Worm (Caenorhabditis elegans) whole organism, L4 larva: Measurements from ENCODE around the gene mthf-1.

ENCODE experiments used
- D1046.2 ChIP-seq: fragments of 200-800 bp; sonication (Bioruptor generic); IDR thresholded peaks from 2 replicates; pipeline ENCODE4 v1.3.6; 2022; ENCODE audit warnings: missing genetic modification characterization, missing compliant biosample characterization
- F10B5.3 ChIP-seq: sonication (generic microtip); optimal IDR thresholded peaks from 2 replicates; lab custom pipeline; 2016; ENCODE audit warnings: mild to moderate bottlenecking, missing genetic modification characterization, missing compliant biosample characterization
- F37D6.2 ChIP-seq: sonication (generic microtip); optimal IDR thresholded peaks from 2 replicates; lab custom pipeline; 2016; ENCODE audit warnings: mild to moderate bottlenecking, missing genetic modification characterization, missing compliant biosample characterization
- T20F7.1 ChIP-seq: fragments of 200-800 bp; sonication (Bioruptor generic); optimal IDR thresholded peaks from 2 replicates; lab custom pipeline; 2018; ENCODE audit warnings: mild to moderate bottlenecking, missing genetic modification characterization, missing compliant biosample characterization
- T26A8.4 ChIP-seq: fragments of 200-800 bp; sonication (Bioruptor generic); IDR thresholded peaks from 2 replicates; pipeline ENCODE4 v1.3.6; 2022; ENCODE audit warnings: missing genetic modification characterization, missing compliant biosample characterization
- Y5F2A.4 ChIP-seq: fragments of 200-800 bp; sonication (Bioruptor generic); optimal IDR thresholded peaks from 2 replicates; lab custom pipeline; 2018; ENCODE audit warnings: mild to moderate bottlenecking, missing genetic modification characterization, missing compliant biosample characterization
- aha-1 ChIP-seq: fragments of 150-350 bp; peaks from one replicate; lab custom pipeline; 2014; ENCODE audit warnings: missing biosample characterization, missing genetic modification characterization
- arid-1 ChIP-seq: fragments of 200-800 bp; sonication (Bioruptor generic); conservative IDR thresholded peaks from 2 replicates; pipeline ENCODE4 v1.3.6; 2022; ENCODE audit warnings: missing genetic modification reagents, missing genetic modification characterization, missing compliant biosample characterization
- ceh-32 ChIP-seq: sonication (generic microtip); optimal IDR thresholded peaks from 2 replicates; lab custom pipeline; 2016; ENCODE audit warnings: mild to moderate bottlenecking, missing genetic modification characterization, missing compliant biosample characterization; ENCODE audit not compliant: poor library complexity
- ceh-44 ChIP-seq: fragments of 200-800 bp; sonication (Bioruptor generic); IDR thresholded peaks from 2 replicates; pipeline ENCODE4 v1.3.6; 2022; ENCODE audit warnings: missing genetic modification reagents, missing genetic modification characterization, missing compliant biosample characterization
- ceh-82 ChIP-seq: sonication (generic microtip); optimal IDR thresholded peaks from 2 replicates; lab custom pipeline; 2017; ENCODE audit warnings: missing biosample characterization, missing genetic modification characterization
- ces-1 ChIP-seq: fragments of 150-350 bp; sonication (generic microtip); optimal IDR thresholded peaks from 4 replicates; lab custom pipeline; 2014; ENCODE audit warnings: missing biosample characterization, missing genetic modification reagents, missing genetic modification characterization
- cey-2 ChIP-seq: sonication (generic microtip); optimal IDR thresholded peaks from 3 replicates; lab custom pipeline; 2017; ENCODE audit warnings: missing genetic modification characterization, mild to moderate bottlenecking, missing compliant biosample characterization, antibody characterized with exemption, borderline replicate concordance; ENCODE audit not compliant: insufficient read depth
- daf-16 ChIP-seq, 3 experiments: sonication (generic microtip); optimal IDR thresholded peaks; 2 replicates each; lab custom pipeline; 2016 to 2017; ENCODE audit warnings: missing genetic modification characterization in 3 of 3, missing genetic modification reagents in 3 of 3, mild to moderate bottlenecking in 2 of 3, missing compliant biosample characterization in 2 of 3, missing biosample characterization in 1 of 3, moderate library complexity in 1 of 3
- daf-8 ChIP-seq: fragments of 200-800 bp; sonication (Bioruptor generic); IDR thresholded peaks from 2 replicates; pipeline ENCODE4 v1.3.6; 2022; ENCODE audit warnings: missing genetic modification characterization, missing compliant biosample characterization
- dmd-6 ChIP-seq: fragments of 200-800 bp; sonication (Bioruptor generic); IDR thresholded peaks from 2 replicates; pipeline ENCODE4 v1.3.6; 2022; ENCODE audit warnings: missing genetic modification reagents, missing genetic modification characterization, missing compliant biosample characterization
- duxl-1 ChIP-seq: sonication (generic microtip); optimal IDR thresholded peaks from 2 replicates; lab custom pipeline; 2016; ENCODE audit warnings: mild to moderate bottlenecking, missing genetic modification characterization, moderate library complexity, missing compliant biosample characterization; ENCODE audit not compliant: poor library complexity
- dve-1 ChIP-seq: sonication (generic microtip); optimal IDR thresholded peaks from 2 replicates; lab custom pipeline; 2017; ENCODE audit warnings: antibody characterized with exemption, mild to moderate bottlenecking, missing genetic modification characterization, missing compliant biosample characterization; ENCODE audit not compliant: insufficient read depth
- fkh-10 ChIP-seq: fragments of 150-350 bp; optimal IDR thresholded peaks from 2 replicates; lab custom pipeline; 2014; ENCODE audit warnings: missing biosample characterization, missing genetic modification reagents, missing genetic modification characterization
- fos-1 ChIP-seq: fragments of 150-350 bp; optimal IDR thresholded peaks from 2 replicates; lab custom pipeline; 2014; ENCODE audit warnings: missing biosample characterization, missing genetic modification characterization
- hlh-11 ChIP-seq: fragments of 200-800 bp; sonication (Bioruptor generic); optimal IDR thresholded peaks from 2 replicates; lab custom pipeline; 2018; ENCODE audit warnings: mild to moderate bottlenecking, missing genetic modification characterization, missing compliant biosample characterization
- hlh-30 ChIP-seq: sonication (generic microtip); optimal IDR thresholded peaks from 2 replicates; lab custom pipeline; 2017; ENCODE audit warnings: antibody characterized with exemption, mild to moderate bottlenecking, missing genetic modification characterization, missing compliant biosample characterization; ENCODE audit not compliant: insufficient read depth
- hmg-1.1 ChIP-seq: fragments of 200-800 bp; sonication (Bioruptor generic); IDR thresholded peaks from 2 replicates; pipeline ENCODE4 v1.3.6; 2022; ENCODE audit warnings: missing genetic modification reagents, missing genetic modification characterization, missing compliant biosample characterization
- lin-1 ChIP-seq: fragments of 200-800 bp; sonication (Bioruptor generic); IDR thresholded peaks from 2 replicates; pipeline ENCODE4 v1.3.6; 2022; ENCODE audit warnings: missing genetic modification reagents, missing genetic modification characterization, missing compliant biosample characterization
- lin-38 ChIP-seq: fragments of 200-800 bp; sonication (Bioruptor generic); IDR thresholded peaks from 2 replicates; pipeline ENCODE4 v1.3.6; 2022; ENCODE audit warnings: missing genetic modification reagents, missing genetic modification characterization, missing compliant biosample characterization
- lir-3 ChIP-seq: sonication (generic microtip); optimal IDR thresholded peaks from 2 replicates; lab custom pipeline; 2016; ENCODE audit warnings: mild to moderate bottlenecking, missing genetic modification characterization, missing compliant biosample characterization
- lsy-2 ChIP-seq, 2 experiments: fragments of 150-350 bp in 1 of 2; sonication (generic microtip) in 1 of 2; optimal IDR thresholded peaks; 2 replicates each; lab custom pipeline; 2014 to 2017; ENCODE audit warnings: missing biosample characterization in 2 of 2, missing genetic modification characterization in 2 of 2
- mdl-1 ChIP-seq, 2 experiments: fragments of 150-350 bp in 1 of 2; sonication (generic microtip) in 1 of 2; optimal IDR thresholded peaks; 2 replicates each; lab custom pipeline; 2014 to 2017; ENCODE audit warnings: missing biosample characterization in 2 of 2, missing genetic modification characterization in 2 of 2
- mep-1 ChIP-seq: fragments of 150-350 bp; sonication (generic microtip); optimal IDR thresholded peaks from 3 replicates; lab custom pipeline; 2014; ENCODE audit warnings: missing biosample characterization, missing genetic modification characterization
- mes-2 ChIP-seq: sonication (generic microtip); optimal IDR thresholded peaks from 2 replicates; lab custom pipeline; 2016; ENCODE audit warnings: missing genotype, mild to moderate bottlenecking, missing genetic modification characterization, missing compliant biosample characterization; ENCODE audit not compliant: poor library complexity, severe bottlenecking
- nhr-102 ChIP-seq: sonication (generic microtip); optimal IDR thresholded peaks from 2 replicates; lab custom pipeline; 2016; ENCODE audit warnings: mild to moderate bottlenecking, missing genetic modification characterization, moderate library complexity, missing compliant biosample characterization
- nhr-25 ChIP-seq: sonication (generic microtip); optimal IDR thresholded peaks from 2 replicates; lab custom pipeline; 2017; ENCODE audit warnings: missing genetic modification characterization, mild to moderate bottlenecking, missing compliant biosample characterization, antibody characterized with exemption, moderate library complexity, borderline replicate concordance; ENCODE audit not compliant: insufficient read depth
- nhr-28 ChIP-seq: fragments of 150-350 bp; optimal IDR thresholded peaks from 2 replicates; lab custom pipeline; 2014; ENCODE audit warnings: missing biosample characterization, missing genetic modification characterization
- nhr-41 ChIP-seq: fragments of 200-800 bp; sonication (Bioruptor generic); IDR thresholded peaks from 2 replicates; pipeline ENCODE4 v1.3.6; 2022; ENCODE audit warnings: missing genetic modification reagents, missing genetic modification characterization, missing compliant biosample characterization
- nhr-48 ChIP-seq: sonication (generic microtip); optimal IDR thresholded peaks from 2 replicates; lab custom pipeline; 2016; ENCODE audit warnings: mild to moderate bottlenecking, missing genetic modification characterization, missing compliant biosample characterization
- nhr-6 ChIP-seq: fragments of 150-350 bp; optimal IDR thresholded peaks from 2 replicates; lab custom pipeline; 2014; ENCODE audit warnings: missing biosample characterization, missing genetic modification characterization
- nhr-77 ChIP-seq: fragments of 150-350 bp; optimal IDR thresholded peaks from 2 replicates; lab custom pipeline; 2014; ENCODE audit warnings: missing biosample characterization, missing genetic modification characterization
- pha-4 ChIP-seq, 2 experiments: fragments of 150-350 bp in 1 of 2; fragments of 200-800 bp in 1 of 2; sonication (Bioruptor generic) in 1 of 2; IDR thresholded peaks in 1 of 2; optimal IDR thresholded peaks in 1 of 2; 2 replicates each; pipeline versions ENCODE4 v1.3.6 to Lab custom; 2014 to 2022; ENCODE audit warnings: missing genetic modification characterization in 2 of 2, missing genetic modification reagents in 2 of 2, missing biosample characterization in 1 of 2, missing compliant biosample characterization in 1 of 2
- php-3 ChIP-seq: fragments of 200-800 bp; sonication (Bioruptor generic); IDR thresholded peaks from 2 replicates; pipeline ENCODE4 v1.3.6; 2022; ENCODE audit warnings: missing genetic modification reagents, missing genetic modification characterization, missing compliant biosample characterization
- pqm-1 ChIP-seq: sonication (generic microtip); optimal IDR thresholded peaks from 2 replicates; lab custom pipeline; 2017; ENCODE audit warnings: missing biosample characterization, missing genetic modification characterization
- rbr-2 ChIP-seq: sonication (generic microtip); optimal IDR thresholded peaks from 2 replicates; lab custom pipeline; 2016; ENCODE audit warnings: missing genotype, missing genetic modification characterization, missing compliant biosample characterization
- saeg-2 ChIP-seq: fragments of 200-800 bp; sonication (Bioruptor generic); IDR thresholded peaks from 2 replicates; pipeline ENCODE4 v1.3.6; 2022; ENCODE audit warnings: missing genetic modification reagents, missing genetic modification characterization, missing compliant biosample characterization
- set-16 ChIP-seq: fragments of 200-800 bp; sonication (Bioruptor generic); IDR thresholded peaks from 2 replicates; pipeline ENCODE4 v1.3.6; 2022; ENCODE audit warnings: missing genetic modification reagents, missing genetic modification characterization, missing compliant biosample characterization
- skn-1 ChIP-seq: fragments of 150-350 bp; optimal IDR thresholded peaks from 2 replicates; lab custom pipeline; 2014; ENCODE audit warnings: missing biosample characterization, missing genetic modification characterization
- unc-62 ChIP-seq, 3 experiments: fragments of 150-350 bp in 1 of 3; sonication (generic microtip); optimal IDR thresholded peaks in 2 of 3; peaks in 1 of 3; 1 replicate in 1 of 3; 2 replicates in 2 of 3; lab custom pipeline; 2014 to 2017; ENCODE audit warnings: missing biosample characterization in 3 of 3, missing genetic modification characterization in 3 of 3, missing genetic modification reagents in 3 of 3, missing genotype in 1 of 3
- zfp-2 ChIP-seq: sonication (generic microtip); optimal IDR thresholded peaks from 2 replicates; lab custom pipeline; 2016; ENCODE audit warnings: mild to moderate bottlenecking, missing genetic modification characterization, missing compliant biosample characterization
- zip-2 ChIP-seq: fragments of 150-350 bp; optimal IDR thresholded peaks from 2 replicates; lab custom pipeline; 2014; ENCODE audit warnings: missing biosample characterization, missing genetic modification characterization

mthf-1 gene

DNA sequence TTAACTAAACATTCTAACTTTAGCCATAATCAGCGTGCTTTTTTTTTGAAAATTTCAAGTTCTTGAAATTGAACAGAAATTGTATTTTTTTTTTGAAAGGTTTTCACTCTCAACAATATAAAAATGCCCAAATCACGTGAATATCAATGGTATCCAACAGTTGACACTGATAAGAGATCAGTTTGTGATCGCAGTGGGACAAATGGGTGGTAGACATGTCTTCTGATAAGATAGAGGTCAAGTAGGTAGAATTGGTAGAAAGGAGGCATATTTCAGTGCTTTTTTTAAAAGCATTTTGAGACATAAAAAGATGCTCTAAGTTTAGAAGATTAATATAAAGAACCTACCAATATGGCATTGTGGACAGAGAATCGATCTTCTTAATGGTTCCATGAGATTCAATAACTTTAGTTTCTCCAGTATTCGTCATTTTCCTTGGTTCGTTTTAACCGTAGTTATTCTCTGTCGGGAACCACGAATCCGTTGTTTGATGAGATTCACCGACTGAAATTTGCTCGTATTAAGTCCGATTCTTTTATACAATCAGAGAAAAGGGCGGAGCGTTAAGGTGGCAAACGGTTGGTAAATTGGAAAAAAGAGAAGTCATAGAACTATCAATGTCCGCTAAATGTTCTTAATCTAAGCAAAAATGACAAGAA lies at the start of gene mthf-1:
Gene mthf-1, minus strand, starts transcription at position 504 of the 659 bp plus-strand sequence.
- TF ChIP-seq duxl-1 (tag; lab: Kevin White, UChicago) = no peak
- peak; percentile 84 for TF ChIP-seq dve-1 (tag; lab: Kevin White, UChicago)
- no peak for TF ChIP-seq nhr-25
- TF ChIP-seq ces-1 (GFP tag; lab: Kevin White, UChicago) = no peak
- TF ChIP-seq dmd-6 (GFP tag; lab: Robert Waterston, UW) = peak; percentile 77
- peak; percentile 66 for TF ChIP-seq hlh-30 (tag; lab: Kevin White, UChicago)
- TF ChIP-seq hmg-1.1 (GFP tag; lab: Robert Waterston, UW) = peak; percentile 7; the same call in 1 of the 2 replicates
- no peak for TF ChIP-seq ceh-44
- TF ChIP-seq nhr-6 (tag; lab: Kevin White, UChicago) = peak; percentile 43
- peak; percentile 69; the same call in 1 of the 2 replicates for TF ChIP-seq lin-1 (GFP tag; lab: Robert Waterston, UW)
- peak; percentile 62 for TF ChIP-seq nhr-28 (tag; lab: Kevin White, UChicago)
- TF ChIP-seq zfp-2 (tag; lab: Kevin White, UChicago) = no peak
- no peak for TF ChIP-seq rbr-2
- peak; percentile 88 for TF ChIP-seq aha-1 (tag; lab: Kevin White, UChicago)
- no peak for TF ChIP-seq ceh-82 (tag; lab: Kevin White, UChicago)
- TF ChIP-seq php-3 (GFP tag; lab: Robert Waterston, UW) = no peak
- TF ChIP-seq skn-1 (tag; lab: Kevin White, UChicago) = no peak
- TF ChIP-seq ceh-32 (tag; lab: Kevin White, UChicago) = no peak
- no peak for TF ChIP-seq fkh-10 (GFP tag; lab: Kevin White, UChicago)
- peak; percentile 44 for TF ChIP-seq nhr-102
- TF ChIP-seq pha-4 (GFP tag; IDR thresholded peaks at IDR 0.05; lab: Robert Waterston, UW) = peak; percentile 46; the same call in 1 of the 2 replicates
- no peak for TF ChIP-seq pha-4 (tag; optimal IDR thresholded peaks at IDR 0.05; lab: Kevin White, UChicago)
- peak; percentile 39 for TF ChIP-seq mep-1 (tag; lab: Kevin White, UChicago)
- peak; percentile 69 for TF ChIP-seq hlh-11
- TF ChIP-seq pqm-1 (tag; lab: Kevin White, UChicago) = peak; percentile 83
- TF ChIP-seq nhr-48 (tag; lab: Kevin White, UChicago) = peak; percentile 53
- TF ChIP-seq lin-38 (GFP tag; lab: Robert Waterston, UW) = peak; percentile 24; the same call in 1 of the 2 replicates
- TF ChIP-seq zip-2 (tag; lab: Kevin White, UChicago) = no peak
- TF ChIP-seq arid-1 (GFP tag; lab: Robert Waterston, UW) = no peak
- no peak for TF ChIP-seq D1046.2
- TF ChIP-seq nhr-77 (tag; lab: Kevin White, UChicago) = peak; percentile 44
- TF ChIP-seq mdl-1 (tag; optimal IDR thresholded peaks at IDR 0.05; lab: Kevin White, UChicago) = peak in 1 of 2 experiments; percentile 26
- no peak for TF ChIP-seq daf-16 (GFP tag; optimal IDR thresholded peaks at IDR 0.05; lab: Kevin White, UChicago)
- TF ChIP-seq daf-16 (tag; optimal IDR thresholded peaks at IDR 0.05; lab: Kevin White, UChicago) = peak; percentile 73
- peak; percentile 17 for TF ChIP-seq mes-2
- peak in 1 of 2 experiments; percentile 35 for TF ChIP-seq lsy-2 (tag; optimal IDR thresholded peaks at IDR 0.05; lab: Kevin White, UChicago)
- TF ChIP-seq T26A8.4 = peak; percentile 11; the same call in 1 of the 2 replicates
- no peak for TF ChIP-seq set-16 (GFP tag; lab: Robert Waterston, UW)
- no peak for TF ChIP-seq fos-1
- TF ChIP-seq nhr-41 = peak; percentile 90
- no peak for TF ChIP-seq lir-3 (tag; lab: Kevin White, UChicago)
- peak; percentile 18 for TF ChIP-seq cey-2 (tag; lab: Kevin White, UChicago)
- TF ChIP-seq F10B5.3 = no peak
- no peak for TF ChIP-seq unc-62 (GFP tag; optimal IDR thresholded peaks at IDR 0.05 in 1 of 2; lab: Kevin White, UChicago)
- TF ChIP-seq unc-62 (tag; optimal IDR thresholded peaks at IDR 0.05; lab: Kevin White, UChicago) = no peak
- no peak for TF ChIP-seq F37D6.2 (tag; lab: Kevin White, UChicago)
- TF ChIP-seq T20F7.1 (GFP tag; lab: Kevin White, UChicago) = peak; percentile 15
- TF ChIP-seq Y5F2A.4 (GFP tag; lab: Kevin White, UChicago) = no peak
- TF ChIP-seq daf-8 (GFP tag; lab: Robert Waterston, UW) = no peak
- TF ChIP-seq saeg-2 (GFP tag; lab: Robert Waterston, UW) = no peak
